Fruit fly (Drosophila melanogaster): ENCODE results near the gene CG14346.

DNA sequence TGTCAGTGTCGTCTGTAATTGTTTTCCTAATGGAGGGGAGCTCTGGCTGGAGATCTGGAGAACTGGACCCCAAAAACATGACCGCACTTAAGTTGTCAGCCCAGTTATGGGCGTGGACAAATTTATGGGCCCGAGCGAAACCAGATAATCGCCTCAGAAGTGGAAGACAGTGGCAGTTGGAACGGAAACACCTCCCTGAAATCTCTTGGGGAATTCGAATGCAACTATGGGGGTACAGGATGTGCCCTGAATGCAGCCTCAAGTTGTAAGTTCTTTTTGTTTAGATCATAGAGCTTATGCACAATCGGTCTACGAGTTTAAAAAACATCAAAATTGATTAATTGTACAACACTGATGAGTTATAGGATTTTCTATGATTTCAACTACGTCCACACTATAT is at the start of gene CG14346:
- TF ChIP-seq usp (GFP tag; optimal IDR thresholded peaks at IDR 0.05) (no peak), Hr83 (GFP tag; optimal IDR thresholded peaks at IDR 0.05; ENCODE audit: poor library complexity, severe bottlenecking) (no peak), Abd-B (GFP tag; optimal IDR thresholded peaks at IDR 0.05) (no peak), pan (optimal IDR thresholded peaks at IDR 0.05) (no peak), psq (GFP tag; optimal IDR thresholded peaks at IDR 0.05) (no peak), Sp1 (GFP tag; optimal IDR thresholded peaks at IDR 0.05) (no peak), Rel (GFP tag; optimal IDR thresholded peaks at IDR 0.05) (no peak), Rel (tag; optimal IDR thresholded peaks at IDR 0.05) (no peak), Dfd (GFP tag; optimal IDR thresholded peaks at IDR 0.05) (no peak), sv (GFP tag; optimal IDR thresholded peaks at IDR 0.05) (no peak), jim (GFP tag; optimal IDR thresholded peaks at IDR 0.05) (no peak), Hr78 (GFP tag; optimal IDR thresholded peaks at IDR 0.05) (no peak), OdsH (GFP tag; optimal IDR thresholded peaks at IDR 0.05) (no peak), br (GFP tag; optimal IDR thresholded peaks at IDR 0.05) (no peak), brk (GFP tag; optimal IDR thresholded peaks at IDR 0.05) (no peak)

Data from whole organism, wandering third instar larva.